Fruit fly (Drosophila melanogaster) whole organism, pupa: ENCODE results near the gene ifc.

Experiments used
- CG12605 ChIP-seq: fragments of 200-800 bp; sonication (Bioruptor generic); IDR thresholded peaks from 2 replicates; pipeline ENCODE4 v1.3.6; 2022; ENCODE audit warnings: missing biosample characterization, missing genetic modification characterization
- CG14655 ChIP-seq: fragments of 200-800 bp; sonication (Bioruptor generic); optimal IDR thresholded peaks from 3 replicates; lab custom pipeline; 2017; ENCODE audit warnings: mild to moderate bottlenecking, missing biosample characterization, missing genetic modification reagents, missing genetic modification characterization
- CG15710 ChIP-seq: fragments of 200-800 bp; sonication (Bioruptor generic); optimal IDR thresholded peaks from 2 replicates; lab custom pipeline; 2018; ENCODE audit warnings: missing biosample characterization, mild to moderate bottlenecking, missing genetic modification characterization, moderate library complexity
- CG32121 ChIP-seq: fragments of 200-800 bp; sonication (Bioruptor generic); IDR thresholded peaks from 2 replicates; pipeline ENCODE4 v1.3.6; 2022; ENCODE audit warnings: missing biosample characterization, missing genetic modification characterization
- CG34367 ChIP-seq: fragments of 200-800 bp; sonication (Bioruptor generic); optimal IDR thresholded peaks from 2 replicates; lab custom pipeline; 2018; ENCODE audit warnings: missing biosample characterization, mild to moderate bottlenecking, missing genetic modification characterization
- CG4496 ChIP-seq: fragments of 200-800 bp; sonication (Bioruptor generic); IDR thresholded peaks from 3 replicates; pipeline ENCODE4 v1.3.6; 2022; ENCODE audit warnings: missing biosample characterization, missing genetic modification characterization
- CG8301 ChIP-seq: fragments of 200-800 bp; sonication (Bioruptor generic); optimal IDR thresholded peaks from 2 replicates; lab custom pipeline; 2018; ENCODE audit warnings: missing biosample characterization, mild to moderate bottlenecking, missing genetic modification characterization
- CG9948 ChIP-seq: fragments of 200-800 bp; sonication (Bioruptor generic); optimal IDR thresholded peaks from 2 replicates; lab custom pipeline; 2018; ENCODE audit warnings: missing biosample characterization, mild to moderate bottlenecking, missing genetic modification characterization, moderate library complexity
- EcR ChIP-seq: fragments of 200-800 bp; sonication (Bioruptor generic); optimal IDR thresholded peaks from 3 replicates; lab custom pipeline; 2019; ENCODE audit warnings: missing biosample characterization, missing genetic modification characterization, mild to moderate bottlenecking, moderate library complexity, missing genetic modification reagents
- fd96Ca ChIP-seq: fragments of 200-800 bp; sonication (Bioruptor generic); IDR thresholded peaks from 3 replicates; pipeline ENCODE4 v1.3.6; 2022; ENCODE audit warnings: missing biosample characterization, missing genetic modification characterization
- gl ChIP-seq: fragments of 200-800 bp; sonication (Bioruptor generic); optimal IDR thresholded peaks from 2 replicates; lab custom pipeline; 2018; ENCODE audit warnings: missing biosample characterization, mild to moderate bottlenecking, missing genetic modification characterization

- no peak for TF ChIP-seq CG34367 (tag; lab: Kevin White, UChicago)
- TF ChIP-seq EcR, result no peak
- no peak for TF ChIP-seq fd96Ca (GFP tag; lab: Robert Waterston, UW)
- TF ChIP-seq CG15710, result no peak
- TF ChIP-seq CG32121 (GFP tag; lab: Robert Waterston, UW), result no peak
- no peak for TF ChIP-seq CG14655 (GFP tag; lab: Kevin White, UChicago)
- TF ChIP-seq gl, result no peak
- no peak for TF ChIP-seq CG4496 (GFP tag; lab: Robert Waterston, UW)
- no peak for TF ChIP-seq CG9948 (tag; lab: Kevin White, UChicago)
- TF ChIP-seq CG8301 (tag; lab: Kevin White, UChicago), result no peak
- no peak for TF ChIP-seq CG12605 (GFP tag; lab: Robert Waterston, UW)
These were observed 39.4 kb upstream of the ifc start for dm6 chr2L:5946728-5947127.
